Worm (Caenorhabditis elegans): ENCODE data around the gene pgap-2.
A peak's percentile ranks its signal among the peaks of the same experiment; 100 is the strongest.

The pgap-2 gene

ce11 chrIII:4677466-4677865, 27.8 kb upstream of the pgap-2 start, which contains the start of gene srg-10:
Gene srg-10, plus strand, starts transcription at chrIII:4677766.
- TF ChIP-seq flt-1 (GFP tag; IDR thresholded peaks at IDR 0.05) (no peak), tab-1 (GFP tag; IDR thresholded peaks at IDR 0.05) (no peak), ref-1 (GFP tag; conservative IDR thresholded peaks at IDR 0.05) (no peak), ztf-23 (GFP tag; IDR thresholded peaks at IDR 0.05) (no peak), med-1 (GFP tag; optimal IDR thresholded peaks at IDR 0.05; ENCODE audit: insufficient read depth) (no peak), klf-2 (GFP tag; conservative IDR thresholded peaks at IDR 0.05) (no peak), cog-1 (tag; optimal IDR thresholded peaks at IDR 0.05) (no peak), ztf-29 (GFP tag; IDR thresholded peaks at IDR 0.05) (no peak), T22C8.4 (GFP tag; IDR thresholded peaks at IDR 0.05) (no peak)

- TF ChIP-seq T22C8.4 (GFP tag; IDR thresholded peaks at IDR 0.05) (no peak), tab-1 (GFP tag; IDR thresholded peaks at IDR 0.05) (no peak), ref-1 (GFP tag; conservative IDR thresholded peaks at IDR 0.05) (no peak), ztf-29 (GFP tag; IDR thresholded peaks at IDR 0.05) (no peak), flt-1 (GFP tag; IDR thresholded peaks at IDR 0.05) (no peak), med-1 (GFP tag; optimal IDR thresholded peaks at IDR 0.05; ENCODE audit: insufficient read depth) (no peak), ztf-23 (GFP tag; IDR thresholded peaks at IDR 0.05) (no peak), cog-1 (tag; optimal IDR thresholded peaks at IDR 0.05) (no peak), klf-2 (GFP tag; conservative IDR thresholded peaks at IDR 0.05) (no peak)
These were observed 25.3 kb upstream of the pgap-2 start, which contains the start of gene srg-11 for ce11 chrIII:4679963-4680484. Gene srg-11, plus strand, starts transcription at chrIII:4680013.

ce11 chrIII:4687134-4687533, 18.2 kb upstream of the pgap-2 start:
- no peak for TF ChIP-seq ref-1 (GFP tag; conservative IDR thresholded peaks at IDR 0.05)
- no peak for TF ChIP-seq ztf-23 (GFP tag; IDR thresholded peaks at IDR 0.05)
- no peak for TF ChIP-seq ztf-29 (GFP tag; IDR thresholded peaks at IDR 0.05)
- TF ChIP-seq flt-1 (GFP tag; IDR thresholded peaks at IDR 0.05): no peak
- TF ChIP-seq med-1 (GFP tag; optimal IDR thresholded peaks at IDR 0.05; ENCODE audit: insufficient read depth): no peak
- no peak for TF ChIP-seq tab-1 (GFP tag; IDR thresholded peaks at IDR 0.05)
- TF ChIP-seq cog-1 (tag; optimal IDR thresholded peaks at IDR 0.05): no peak
- no peak for TF ChIP-seq klf-2 (GFP tag; conservative IDR thresholded peaks at IDR 0.05)
- no peak for TF ChIP-seq T22C8.4 (GFP tag; IDR thresholded peaks at IDR 0.05)

- TF ChIP-seq cog-1 (tag; optimal IDR thresholded peaks at IDR 0.05) (no peak), ztf-29 (GFP tag; IDR thresholded peaks at IDR 0.05) (no peak), tab-1 (GFP tag; IDR thresholded peaks at IDR 0.05) (no peak), flt-1 (GFP tag; IDR thresholded peaks at IDR 0.05) (no peak), ref-1 (GFP tag; conservative IDR thresholded peaks at IDR 0.05) (no peak), klf-2 (GFP tag; conservative IDR thresholded peaks at IDR 0.05) (0 out of 2 replicates have a peak, but pooled peaks have one; percentile 24)
These were observed 17.0 kb upstream of the pgap-2 start, which contains the start of gene tag-243 for ce11 chrIII:4688356-4688755. Gene tag-243, minus strand, starts transcription at chrIII:4688456.

- TF ChIP-seq ref-1 (GFP tag; conservative IDR thresholded peaks at IDR 0.05): no peak
- TF ChIP-seq klf-2 (GFP tag; conservative IDR thresholded peaks at IDR 0.05): no peak
- no peak for TF ChIP-seq flt-1 (GFP tag; IDR thresholded peaks at IDR 0.05)
- TF ChIP-seq cog-1 (tag; optimal IDR thresholded peaks at IDR 0.05): no peak
- no peak for TF ChIP-seq T22C8.4 (GFP tag; IDR thresholded peaks at IDR 0.05)
- no peak for TF ChIP-seq ztf-23 (GFP tag; IDR thresholded peaks at IDR 0.05)
- TF ChIP-seq med-1 (GFP tag; optimal IDR thresholded peaks at IDR 0.05; ENCODE audit: insufficient read depth): no peak
- no peak for TF ChIP-seq tab-1 (GFP tag; IDR thresholded peaks at IDR 0.05)
- TF ChIP-seq ztf-29 (GFP tag; IDR thresholded peaks at IDR 0.05): no peak
These were observed 16.3 kb upstream of the pgap-2 start, which contains the start of gene ppat-1 for ce11 chrIII:4688965-4689364. Gene ppat-1, plus strand, starts transcription at chrIII:4689280.

ce11 chrIII:4689595-4689994, 15.7 kb upstream of the pgap-2 start:
- TF ChIP-seq ztf-29 (GFP tag; IDR thresholded peaks at IDR 0.05) (peak; percentile 78; the same call in 1 of the 2 replicates), ztf-23 (GFP tag; IDR thresholded peaks at IDR 0.05) (peak; percentile 89), cog-1 (tag; optimal IDR thresholded peaks at IDR 0.05) (peak; percentile 55), tab-1 (GFP tag; IDR thresholded peaks at IDR 0.05) (peak; percentile 93), ref-1 (GFP tag; conservative IDR thresholded peaks at IDR 0.05) (peak; percentile 73), flt-1 (GFP tag; IDR thresholded peaks at IDR 0.05) (peak; percentile 91), T22C8.4 (GFP tag; IDR thresholded peaks at IDR 0.05) (peak; percentile 81), med-1 (GFP tag; optimal IDR thresholded peaks at IDR 0.05; ENCODE audit: insufficient read depth) (peak; percentile 33), klf-2 (GFP tag; conservative IDR thresholded peaks at IDR 0.05) (0 out of 2 replicates have a peak, but pooled peaks have one; percentile 53)

ce11 chrIII:4693281-4693680, 12.0 kb upstream of the pgap-2 start, which contains the start of gene nifk-1:
Gene nifk-1, minus strand, starts transcription at chrIII:4693307.
- TF ChIP-seq klf-2 (GFP tag; conservative IDR thresholded peaks at IDR 0.05) (no peak), cog-1 (tag; optimal IDR thresholded peaks at IDR 0.05) (no peak), ztf-23 (GFP tag; IDR thresholded peaks at IDR 0.05) (peak; percentile 50; the same call in 1 of the 2 replicates)

ce11 chrIII:4693695-4694094, 11.6 kb upstream of the pgap-2 start, which contains the start of gene T04A8.8:
Gene T04A8.8, plus strand, starts transcription at chrIII:4693995.
- TF ChIP-seq ztf-23 (GFP tag; IDR thresholded peaks at IDR 0.05): no peak
- no peak for TF ChIP-seq tab-1 (GFP tag; IDR thresholded peaks at IDR 0.05)
- no peak for TF ChIP-seq ref-1 (GFP tag; conservative IDR thresholded peaks at IDR 0.05)
- no peak for TF ChIP-seq klf-2 (GFP tag; conservative IDR thresholded peaks at IDR 0.05)
- no peak for TF ChIP-seq flt-1 (GFP tag; IDR thresholded peaks at IDR 0.05)
- no peak for TF ChIP-seq ztf-29 (GFP tag; IDR thresholded peaks at IDR 0.05)
- TF ChIP-seq cog-1 (tag; optimal IDR thresholded peaks at IDR 0.05): no peak
- no peak for TF ChIP-seq med-1 (GFP tag; optimal IDR thresholded peaks at IDR 0.05; ENCODE audit: insufficient read depth)
- no peak for TF ChIP-seq T22C8.4 (GFP tag; IDR thresholded peaks at IDR 0.05)

DNA sequence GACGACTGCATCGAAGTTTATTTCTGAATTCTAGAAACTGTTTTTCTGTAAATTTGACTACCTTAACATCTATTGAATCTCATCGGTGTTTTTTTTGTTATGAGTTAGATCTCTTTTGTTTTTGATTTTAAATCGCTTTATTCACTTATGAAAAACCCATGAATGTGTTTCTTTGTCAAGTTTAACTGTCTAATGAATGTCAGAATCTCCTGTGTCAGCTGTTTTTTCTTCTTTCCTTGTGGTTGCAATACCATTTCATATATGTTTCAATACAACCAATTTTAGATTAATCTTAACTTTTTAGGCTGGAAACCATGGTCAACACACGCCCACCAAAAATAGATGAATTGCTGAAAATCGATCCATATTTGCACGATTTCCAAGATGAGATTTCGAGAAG, 10.2 kb upstream of the pgap-2 start, which contains the start of gene T04A8.7:
Gene T04A8.7 (plus strand): TSS at position 301 of the 400 bp plus-strand sequence.
- no peak for TF ChIP-seq T22C8.4 (GFP tag; IDR thresholded peaks at IDR 0.05)
- no peak for TF ChIP-seq flt-1 (GFP tag; IDR thresholded peaks at IDR 0.05)
- no peak for TF ChIP-seq klf-2 (GFP tag; conservative IDR thresholded peaks at IDR 0.05)
- TF ChIP-seq tab-1 (GFP tag; IDR thresholded peaks at IDR 0.05): no peak
- no peak for TF ChIP-seq ref-1 (GFP tag; conservative IDR thresholded peaks at IDR 0.05)
- no peak for TF ChIP-seq med-1 (GFP tag; optimal IDR thresholded peaks at IDR 0.05; ENCODE audit: insufficient read depth)
- TF ChIP-seq cog-1 (tag; optimal IDR thresholded peaks at IDR 0.05): no peak
- no peak for TF ChIP-seq ztf-23 (GFP tag; IDR thresholded peaks at IDR 0.05)
- no peak for TF ChIP-seq ztf-29 (GFP tag; IDR thresholded peaks at IDR 0.05)
